Fruit fly (Drosophila melanogaster): ENCODE results near the gene CG2617.
A peak's percentile ranks its signal among the peaks of the same experiment; 100 is the strongest.

CG2617 gene

dm6 chr2L:20682136-20682733 lies at the start of gene CG2617:
Gene CG2617, plus strand, starts transcription at chr2L:20682368.
- TF ChIP-seq CTCF (optimal IDR thresholded peaks at IDR 0.05) = no peak
- TF ChIP-seq CG8478 (optimal IDR thresholded peaks at IDR 0.05) = no peak

dm6 chr2L:20634215-20634614 lies 48.0 kb upstream of the CG2617 start, which contains the start of gene CG17472:
Gene CG17472, plus strand, starts transcription at chr2L:20634515.
- TF ChIP-seq CG8478 (optimal IDR thresholded peaks at IDR 0.05) (no peak), CTCF (optimal IDR thresholded peaks at IDR 0.05) (no peak)

- TF ChIP-seq CTCF (optimal IDR thresholded peaks at IDR 0.05) (no peak), CG8478 (optimal IDR thresholded peaks at IDR 0.05) (no peak)
These were observed 43.8 kb upstream of the CG2617 start for dm6 chr2L:20638413-20638812.

- TF ChIP-seq CG8478 (optimal IDR thresholded peaks at IDR 0.05) = no peak
- no peak for TF ChIP-seq CTCF (optimal IDR thresholded peaks at IDR 0.05)
These were observed 42.3 kb upstream of the CG2617 start, which contains the start of gene CG31680 for dm6 chr2L:20639821-20640220. Gene CG31680, plus strand, starts transcription at chr2L:20640121.

- no peak for TF ChIP-seq CTCF (optimal IDR thresholded peaks at IDR 0.05)
- no peak for TF ChIP-seq CG8478 (optimal IDR thresholded peaks at IDR 0.05)
These were observed 41.6 kb upstream of the CG2617 start, which contains the start of gene Sfp38D for dm6 chr2L:20640617-20641016. Gene Sfp38D, plus strand, starts transcription at chr2L:20640917.

DNA sequence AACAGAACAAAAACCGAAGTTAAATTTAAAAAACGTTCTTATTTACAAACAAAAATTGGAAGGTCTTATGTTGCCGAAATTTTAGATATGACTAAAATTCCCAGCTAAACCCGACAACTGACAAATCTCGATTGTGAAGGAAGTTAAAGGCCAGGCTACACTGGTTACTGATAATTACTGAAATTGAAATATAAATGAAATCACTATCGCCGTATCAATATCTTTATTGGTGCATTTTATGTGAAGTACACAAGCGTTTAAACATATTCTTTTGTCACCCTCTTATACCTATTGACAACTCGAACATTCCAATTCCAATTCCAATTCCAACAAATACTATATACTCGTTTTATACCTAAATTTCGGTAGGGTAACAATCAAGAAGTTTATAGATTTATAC lies 39.0 kb upstream of the CG2617 start, which contains the start of gene CG17470:
TSS of gene CG17470 (minus strand) at position 101 of the 400 bp plus-strand sequence.
- TF ChIP-seq CG8478 (optimal IDR thresholded peaks at IDR 0.05) = no peak

dm6 chr2L:20645394-20645869 lies 36.7 kb upstream of the CG2617 start, which contains the start of the genes phr6-4 and CG2608:
Gene phr6-4, minus strand, starts transcription at chr2L:20645791.
Gene CG2608, plus strand, starts transcription at chr2L:20645822.
- no peak for TF ChIP-seq CTCF (optimal IDR thresholded peaks at IDR 0.05)

DNA sequence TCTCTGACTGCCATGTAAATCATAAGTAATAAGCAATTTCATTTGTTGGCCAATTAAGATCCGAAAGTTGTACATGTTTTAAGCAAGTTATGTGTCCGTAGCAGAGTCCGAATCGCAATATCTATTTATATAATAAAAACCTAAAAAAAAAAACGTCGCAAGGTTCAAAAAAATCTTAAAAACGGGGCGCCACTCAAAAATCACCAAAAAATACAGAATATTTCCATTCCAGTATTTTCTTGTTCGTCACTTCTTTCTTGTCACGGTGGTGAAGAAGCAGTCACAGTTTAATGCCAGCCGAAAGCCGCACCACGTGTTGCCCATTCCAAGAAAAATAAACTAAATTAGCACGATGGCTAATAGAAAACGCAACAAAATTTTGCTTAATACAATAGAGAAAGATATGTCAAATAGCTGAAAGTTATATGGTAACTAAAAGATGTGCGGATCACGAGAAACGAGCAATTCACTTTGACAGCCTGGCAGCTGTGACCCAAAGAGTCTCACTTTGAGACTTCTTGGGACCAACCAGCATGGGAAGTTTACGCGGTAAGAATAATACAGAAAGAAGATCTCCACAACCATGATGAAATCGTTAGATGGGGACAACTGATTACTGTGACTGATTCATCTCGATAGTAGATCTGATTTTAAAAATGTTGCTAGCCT lies 34.8 kb upstream of the CG2617 start:
- TF ChIP-seq CG8478 (optimal IDR thresholded peaks at IDR 0.05) = no peak
- TF ChIP-seq CTCF (optimal IDR thresholded peaks at IDR 0.05) = peak in 1 of 2 experiments; percentile 26

DNA sequence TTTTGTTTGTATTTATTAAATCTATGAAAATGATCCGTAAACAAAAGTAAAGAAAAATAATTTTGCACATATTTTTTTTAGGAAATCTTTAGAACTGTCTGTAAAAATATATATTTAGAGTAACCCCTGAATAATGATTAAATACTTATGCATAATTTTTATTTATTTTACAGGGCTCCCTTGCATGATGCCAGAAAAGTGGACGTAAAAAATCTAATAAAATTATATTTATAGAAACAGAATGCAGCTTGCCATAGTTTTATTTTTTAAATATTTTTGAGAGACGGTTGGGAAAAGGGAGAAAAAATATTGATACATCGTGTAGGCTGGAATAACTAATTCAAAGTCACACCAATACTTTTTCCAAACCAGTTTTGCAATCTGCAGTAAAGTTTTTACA lies 33.6 kb upstream of the CG2617 start, which contains the start of gene CG18810:
TSS of gene CG18810 (plus strand) at position 301 of the 400 bp plus-strand sequence.
- no peak for TF ChIP-seq CTCF (optimal IDR thresholded peaks at IDR 0.05)
- no peak for TF ChIP-seq CG8478 (optimal IDR thresholded peaks at IDR 0.05)

- TF ChIP-seq CG8478 (optimal IDR thresholded peaks at IDR 0.05) (no peak), CTCF (optimal IDR thresholded peaks at IDR 0.05) (no peak)
These were observed 32.3 kb upstream of the CG2617 start, which contains the start of gene CG2611 for dm6 chr2L:20649891-20650290. Gene CG2611, plus strand, starts transcription at chr2L:20650189.

- no peak for TF ChIP-seq CG8478 (optimal IDR thresholded peaks at IDR 0.05)
- no peak for TF ChIP-seq CTCF (optimal IDR thresholded peaks at IDR 0.05)
These were observed 26.1 kb upstream of the CG2617 start, which contains the start of the genes brun and CG2614 for dm6 chr2L:20656110-20656509. Gene brun, minus strand, starts transcription at chr2L:20656178. Gene CG2614, plus strand, starts transcription at chr2L:20656426.

DNA sequence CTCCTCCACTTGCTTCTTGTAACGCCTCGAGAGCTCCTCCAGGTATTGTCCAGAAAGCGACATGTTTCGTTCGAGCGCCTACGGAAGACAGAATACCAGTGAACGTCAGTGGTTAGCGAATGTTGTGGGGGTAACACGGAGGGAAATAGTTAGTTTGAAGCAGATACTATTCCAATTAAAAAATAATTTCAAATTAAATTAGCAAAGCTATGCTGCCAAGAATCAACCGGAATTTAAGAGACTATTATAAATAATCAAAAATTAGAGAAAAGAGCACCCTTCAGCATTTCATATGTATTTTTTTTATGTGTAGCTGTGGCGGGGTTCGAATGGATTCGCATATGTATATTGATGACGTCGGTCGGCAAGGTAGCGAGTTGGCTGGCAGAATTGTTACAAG lies 21.1 kb upstream of the CG2617 start:
- TF ChIP-seq CTCF (optimal IDR thresholded peaks at IDR 0.05) = no peak
- no peak for TF ChIP-seq CG8478 (optimal IDR thresholded peaks at IDR 0.05)

- no peak for TF ChIP-seq CTCF (optimal IDR thresholded peaks at IDR 0.05)
- TF ChIP-seq CG8478 (optimal IDR thresholded peaks at IDR 0.05) = no peak
These were observed 17.7 kb upstream of the CG2617 start for dm6 chr2L:20664428-20664827.

DNA sequence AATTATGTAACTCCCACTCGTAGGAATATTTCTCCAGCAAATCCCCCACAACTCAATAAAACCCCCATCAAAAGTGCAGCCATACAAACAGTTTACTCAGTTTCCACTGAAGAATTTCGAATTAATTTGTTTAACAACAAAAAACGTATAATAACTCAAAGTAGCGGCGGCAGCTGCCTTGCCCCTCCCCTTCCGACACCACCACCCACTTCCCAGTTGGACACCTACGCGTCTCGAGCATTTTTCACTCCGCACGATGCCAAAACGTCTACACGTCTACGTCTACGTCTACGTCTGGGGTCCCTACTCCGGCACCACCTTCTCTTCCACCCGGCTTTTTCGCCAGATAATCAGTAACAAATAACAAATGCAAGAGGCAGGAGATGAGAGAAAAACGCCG lies 11.0 kb upstream of the CG2617 start:
- TF ChIP-seq CG8478 (optimal IDR thresholded peaks at IDR 0.05) = no peak

DNA sequence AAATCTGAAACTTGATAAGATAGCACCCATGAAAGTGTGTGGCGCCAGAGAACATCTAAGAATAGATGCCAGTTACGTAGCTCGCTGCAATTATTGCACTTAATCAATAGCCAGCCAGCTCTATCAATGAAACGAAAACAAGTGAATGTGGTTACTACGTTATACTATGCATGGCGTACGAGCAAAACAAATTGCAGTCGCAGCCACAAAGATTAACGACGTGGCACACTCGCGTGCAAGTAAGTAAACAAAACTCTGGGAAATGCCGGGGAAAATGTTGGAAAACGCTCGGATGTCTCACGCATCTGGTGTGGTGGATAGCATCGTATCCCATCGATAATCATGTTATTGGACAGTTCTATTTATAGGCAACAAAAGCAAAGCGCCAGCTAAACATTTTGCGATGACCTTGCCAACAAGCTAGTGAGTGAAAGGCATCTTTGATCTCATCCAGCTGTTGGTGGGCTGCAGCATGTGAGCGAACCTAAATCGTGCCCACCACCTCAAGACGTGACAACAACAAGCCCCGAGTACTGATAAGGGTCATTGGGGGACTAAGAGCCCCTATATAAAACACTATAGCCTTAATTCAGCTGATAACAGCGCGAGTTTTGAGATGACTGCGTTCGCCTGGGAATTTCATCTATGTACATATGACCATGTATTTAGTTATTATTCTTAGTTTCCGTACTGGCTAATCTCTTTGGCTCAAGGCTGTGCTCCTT lies 8.3 kb upstream of the CG2617 start:
- TF ChIP-seq CG8478 (optimal IDR thresholded peaks at IDR 0.05) = no peak
- no peak for TF ChIP-seq CTCF (optimal IDR thresholded peaks at IDR 0.05)

Data from S2 (cell line).